Worm (Caenorhabditis elegans) whole organism, mixed stage, embryonic: Measurements from ENCODE around the gene gly-14.
A peak's percentile ranks its signal among the peaks of the same experiment; 100 is the strongest.

Experiments used
- elt-1 ChIP-seq: sonication (generic microtip); optimal IDR thresholded peaks from 2 replicates; lab custom pipeline; 2017; ENCODE audit warnings: missing genetic modification characterization, mild to moderate bottlenecking, missing compliant biosample characterization, antibody characterized with exemption, moderate library complexity, borderline replicate concordance; ENCODE audit not compliant: insufficient read depth
- lin-13 ChIP-seq: fragments of 150-350 bp; optimal IDR thresholded peaks from 2 replicates; lab custom pipeline; 2014; ENCODE audit warnings: missing biosample characterization, missing genetic modification characterization
- lsy-2 ChIP-seq: fragments of 150-350 bp; optimal IDR thresholded peaks from 2 replicates; lab custom pipeline; 2014; ENCODE audit warnings: missing biosample characterization, missing genetic modification characterization
- mls-2 ChIP-seq: sonication (generic microtip); optimal IDR thresholded peaks from 2 replicates; lab custom pipeline; 2016; ENCODE audit warnings: mild to moderate bottlenecking, missing genetic modification characterization, moderate library complexity, missing compliant biosample characterization
- nhr-12 ChIP-seq: fragments of 150-350 bp; optimal IDR thresholded peaks from 2 replicates; lab custom pipeline; 2014; ENCODE audit warnings: missing biosample characterization, missing genetic modification characterization
- nhr-237 ChIP-seq: fragments of 150-350 bp; optimal IDR thresholded peaks from 2 replicates; lab custom pipeline; 2014; ENCODE audit warnings: missing biosample characterization, missing genetic modification characterization
- pha-4 ChIP-seq: fragments of 150-350 bp; optimal IDR thresholded peaks from 2 replicates; lab custom pipeline; 2018; ENCODE audit warnings: missing biosample characterization, missing genetic modification reagents, missing genetic modification characterization
- snpc-4 ChIP-seq: fragments of 150-350 bp; optimal IDR thresholded peaks from 2 replicates; lab custom pipeline; 2014; ENCODE audit warnings: missing biosample characterization, missing genetic modification characterization
- unc-62 ChIP-seq: fragments of 150-350 bp; optimal IDR thresholded peaks from 2 replicates; lab custom pipeline; 2014; ENCODE audit warnings: missing biosample characterization, missing genetic modification reagents, missing genetic modification characterization

- TF ChIP-seq pha-4 (tag; lab: Kevin White, UChicago): peak; percentile 59
- no peak for TF ChIP-seq nhr-12 (tag; lab: Kevin White, UChicago)
- TF ChIP-seq elt-1 (tag; lab: Kevin White, UChicago): no peak
- peak; percentile 17 for TF ChIP-seq nhr-237 (tag; lab: Kevin White, UChicago)
- TF ChIP-seq unc-62: peak; percentile 62
- TF ChIP-seq snpc-4: no peak
- TF ChIP-seq mls-2 (tag; lab: Kevin White, UChicago): no peak
- TF ChIP-seq lsy-2 (tag; lab: Kevin White, UChicago): no peak
- TF ChIP-seq lin-13 (tag; lab: Kevin White, UChicago): peak; percentile 36
Measured at ce11 chrIII:3532035-3532434, 39.0 kb upstream of the gly-14 start.
